Worm (Caenorhabditis elegans) whole organism, mixed stage, embryonic: Measurements from ENCODE around the gene F26D11.1.

ENCODE experiments used
- cnd-1 ChIP-seq: fragments of 200-800 bp; sonication (Bioruptor generic); optimal IDR thresholded peaks from 2 replicates; lab custom pipeline; 2018; ENCODE audit warnings: mild to moderate bottlenecking, missing genetic modification characterization, missing compliant biosample characterization
- drap-1 ChIP-seq: fragments of 200-800 bp; sonication (Bioruptor generic); optimal IDR thresholded peaks from 3 replicates; lab custom pipeline; 2018; ENCODE audit warnings: mild to moderate bottlenecking, missing genetic modification characterization, missing compliant biosample characterization
- elt-3 ChIP-seq: fragments of 150-350 bp; optimal IDR thresholded peaks from 2 replicates; lab custom pipeline; 2014; ENCODE audit warnings: missing biosample characterization, missing genetic modification characterization
- mep-1 ChIP-seq: fragments of 150-350 bp; optimal IDR thresholded peaks from 2 replicates; lab custom pipeline; 2017; ENCODE audit warnings: missing biosample characterization, missing genetic modification reagents, missing genetic modification characterization, inconsistent platforms
- mls-2 ChIP-seq: sonication (generic microtip); optimal IDR thresholded peaks from 2 replicates; lab custom pipeline; 2016; ENCODE audit warnings: mild to moderate bottlenecking, missing genetic modification characterization, moderate library complexity, missing compliant biosample characterization
- nhr-237 ChIP-seq: fragments of 150-350 bp; optimal IDR thresholded peaks from 2 replicates; lab custom pipeline; 2014; ENCODE audit warnings: missing biosample characterization, missing genetic modification characterization
- pha-4 ChIP-seq: fragments of 150-350 bp; optimal IDR thresholded peaks from 2 replicates; lab custom pipeline; 2018; ENCODE audit warnings: missing biosample characterization, missing genetic modification reagents, missing genetic modification characterization
- snpc-4 ChIP-seq: fragments of 150-350 bp; optimal IDR thresholded peaks from 2 replicates; lab custom pipeline; 2014; ENCODE audit warnings: missing biosample characterization, missing genetic modification characterization
- unc-62 ChIP-seq: fragments of 150-350 bp; optimal IDR thresholded peaks from 2 replicates; lab custom pipeline; 2014; ENCODE audit warnings: missing biosample characterization, missing genetic modification reagents, missing genetic modification characterization
- ztf-11 ChIP-seq: fragments of 150-350 bp; optimal IDR thresholded peaks from 2 replicates; lab custom pipeline; 2014; ENCODE audit warnings: missing biosample characterization, missing genetic modification characterization

DNA sequence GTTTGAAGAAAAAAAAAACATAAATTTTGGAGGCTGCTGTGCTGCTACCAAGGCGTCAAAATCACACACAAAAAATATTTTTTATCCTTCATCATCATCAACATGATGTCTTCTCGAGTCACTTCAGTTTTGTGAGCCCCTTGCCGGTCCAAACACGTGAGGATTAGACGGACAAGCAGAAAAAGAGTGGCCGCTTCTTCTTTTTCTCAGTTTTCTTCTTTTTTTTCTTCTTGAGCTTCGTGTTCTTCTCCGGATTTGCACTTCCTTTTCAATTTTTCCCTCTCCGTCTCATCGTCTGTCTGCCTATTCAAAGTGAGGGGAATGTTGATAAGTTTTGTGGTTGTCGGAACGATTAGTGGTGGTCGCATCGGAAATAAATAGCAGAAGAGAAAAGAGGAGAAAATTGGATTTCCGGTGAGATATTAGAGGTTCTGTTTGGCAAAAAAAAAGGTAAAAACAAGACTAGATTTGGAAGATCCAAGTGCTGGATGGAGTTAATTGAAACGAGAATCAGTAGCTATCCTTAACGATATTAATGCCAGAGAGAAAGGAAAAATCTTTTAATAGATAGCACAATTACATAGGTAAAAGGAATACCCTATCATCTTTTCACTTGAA lies 866 bp upstream of the F26D11.1 start:
- TF ChIP-seq pha-4 (no peak), unc-62 (GFP tag; lab: Kevin White, UChicago) (no peak), nhr-237 (no peak), mep-1 (no peak), snpc-4 (no peak), elt-3 (tag; lab: Kevin White, UChicago) (no peak), cnd-1 (tag; lab: Kevin White, UChicago) (no peak), mls-2 (tag; lab: Kevin White, UChicago) (no peak), drap-1 (no peak), ztf-11 (tag; lab: Kevin White, UChicago) (no peak)
